Fruit fly (Drosophila melanogaster): ENCODE measurements around the gene snsl.

The snsl gene

DNA sequence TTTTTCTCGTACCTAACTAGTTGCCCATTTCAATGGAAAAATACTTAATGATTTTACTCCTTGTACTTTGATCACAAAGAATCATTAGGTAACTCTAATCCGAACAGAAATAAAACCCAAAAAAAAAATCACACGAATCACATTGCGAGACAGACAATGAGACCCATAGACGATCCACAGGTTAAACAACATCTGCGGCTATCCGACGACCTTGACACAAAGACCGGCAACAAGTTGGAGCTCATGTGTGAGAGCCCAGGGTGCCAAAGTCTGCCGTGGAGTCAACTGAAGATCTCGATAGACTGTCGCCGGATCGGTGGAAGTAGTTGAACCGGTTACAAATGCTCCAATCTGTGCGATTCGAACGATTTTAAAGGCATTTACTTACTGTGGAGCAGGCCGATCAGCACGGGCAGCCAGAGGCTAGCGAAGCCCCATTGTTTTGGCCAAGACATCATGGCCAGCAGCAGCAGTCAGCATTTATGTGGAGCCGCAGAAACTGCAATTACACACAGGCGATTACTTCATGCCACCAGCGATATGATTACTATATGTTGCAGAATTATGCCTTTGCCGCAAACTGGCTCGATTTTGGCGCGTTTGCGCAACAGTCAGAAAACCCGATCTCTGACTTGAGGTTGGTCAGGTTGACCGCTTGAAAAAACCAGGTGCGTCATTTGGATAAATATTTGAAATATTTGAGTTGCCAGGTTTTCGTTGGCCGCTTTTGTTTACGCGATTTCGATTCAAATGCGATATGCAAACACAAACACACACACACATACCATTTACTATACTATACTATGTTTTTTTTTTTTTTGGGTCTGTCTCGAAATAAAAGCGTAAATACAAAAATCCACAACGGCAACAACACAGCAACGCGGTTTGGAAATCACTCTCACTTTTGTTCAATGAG, 939 bp downstream of the snsl start:
- no peak for TF ChIP-seq noc (tag; optimal IDR thresholded peaks at IDR 0.05)

DNA sequence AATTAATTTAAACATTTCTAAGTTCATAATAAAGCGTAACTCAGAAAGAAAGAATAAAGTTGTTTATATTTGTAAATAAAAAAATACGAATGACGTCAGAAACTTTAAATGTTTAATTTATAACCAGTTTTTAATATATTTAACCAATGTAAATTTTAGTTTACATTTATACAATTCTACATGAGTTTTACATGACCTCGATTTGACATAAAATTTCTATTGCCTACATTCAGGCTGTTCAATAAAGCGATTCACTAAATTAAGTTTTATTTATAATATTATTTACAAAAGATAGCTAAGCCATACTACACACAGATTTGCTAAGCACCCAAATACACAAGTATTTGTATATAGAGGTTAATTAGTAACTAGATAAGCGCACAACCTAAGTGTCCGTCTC, 2.7 kb downstream of the snsl start:
- TF ChIP-seq noc (tag; optimal IDR thresholded peaks at IDR 0.05) = no peak

DNA sequence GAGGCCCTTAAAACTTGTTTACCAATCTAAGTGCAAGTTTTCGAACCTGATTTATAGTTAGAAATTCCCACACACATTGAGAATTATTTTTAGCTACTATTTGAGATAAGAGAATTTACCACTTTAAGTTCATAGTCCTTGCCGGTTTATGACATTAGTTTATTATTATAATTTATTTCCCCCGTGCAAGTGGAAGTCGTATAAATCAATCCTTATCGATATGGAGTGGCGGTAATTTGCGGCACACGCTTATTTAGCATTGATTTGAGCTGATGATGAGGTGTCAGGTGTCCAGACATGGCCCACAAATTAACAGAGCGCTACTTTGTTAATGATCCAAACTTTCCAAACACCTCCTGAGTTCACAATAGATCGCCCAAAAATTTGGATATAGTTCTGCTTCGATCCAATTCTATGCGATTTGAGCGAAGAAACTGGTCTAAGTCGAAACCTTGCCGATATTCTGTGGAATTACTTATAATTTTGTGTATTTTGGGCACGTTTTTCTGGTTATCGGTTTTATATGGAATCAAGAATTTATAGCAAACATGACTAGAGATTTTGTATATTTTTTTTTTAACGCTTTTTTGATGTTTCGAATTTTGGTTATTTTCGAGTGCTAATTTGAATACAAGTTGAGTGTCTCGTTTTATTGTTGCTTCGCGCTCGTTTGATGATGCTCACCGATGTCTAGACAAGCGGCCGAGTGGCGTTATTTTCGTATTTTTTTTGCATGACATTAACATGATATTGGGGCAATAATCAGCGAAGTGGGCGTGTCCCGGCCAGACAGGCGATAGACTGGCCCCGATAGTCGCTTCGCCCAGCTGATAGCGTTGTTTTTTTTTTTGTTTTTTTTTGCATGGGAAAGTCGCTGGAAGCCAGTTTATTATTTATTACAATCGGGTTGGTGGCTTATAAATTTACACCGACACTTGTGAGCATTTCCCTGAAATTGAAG, 6.7 kb downstream of the snsl start:
- peak; percentile 71 for TF ChIP-seq noc (tag; optimal IDR thresholded peaks at IDR 0.05)

DNA sequence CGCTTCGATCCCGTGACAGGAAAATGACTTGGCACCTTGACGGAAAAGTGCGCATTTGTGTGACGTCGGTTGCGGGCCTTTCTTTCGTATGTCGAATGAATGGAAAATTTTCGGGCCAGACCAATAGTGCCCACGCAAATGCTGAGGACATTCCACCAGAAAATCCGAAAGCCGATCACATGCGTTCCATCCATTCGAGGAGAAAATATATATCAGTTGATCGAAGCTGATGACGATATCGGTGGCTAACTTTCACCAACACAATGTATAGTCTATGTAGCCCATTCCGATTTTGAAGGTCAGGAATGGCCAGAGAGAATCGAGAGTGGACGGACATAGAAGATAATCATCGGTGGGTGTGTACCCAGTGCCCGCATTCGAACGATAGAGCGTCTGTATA, 8.4 kb downstream of the snsl start:
- TF ChIP-seq noc (tag; optimal IDR thresholded peaks at IDR 0.05) = no peak

DNA sequence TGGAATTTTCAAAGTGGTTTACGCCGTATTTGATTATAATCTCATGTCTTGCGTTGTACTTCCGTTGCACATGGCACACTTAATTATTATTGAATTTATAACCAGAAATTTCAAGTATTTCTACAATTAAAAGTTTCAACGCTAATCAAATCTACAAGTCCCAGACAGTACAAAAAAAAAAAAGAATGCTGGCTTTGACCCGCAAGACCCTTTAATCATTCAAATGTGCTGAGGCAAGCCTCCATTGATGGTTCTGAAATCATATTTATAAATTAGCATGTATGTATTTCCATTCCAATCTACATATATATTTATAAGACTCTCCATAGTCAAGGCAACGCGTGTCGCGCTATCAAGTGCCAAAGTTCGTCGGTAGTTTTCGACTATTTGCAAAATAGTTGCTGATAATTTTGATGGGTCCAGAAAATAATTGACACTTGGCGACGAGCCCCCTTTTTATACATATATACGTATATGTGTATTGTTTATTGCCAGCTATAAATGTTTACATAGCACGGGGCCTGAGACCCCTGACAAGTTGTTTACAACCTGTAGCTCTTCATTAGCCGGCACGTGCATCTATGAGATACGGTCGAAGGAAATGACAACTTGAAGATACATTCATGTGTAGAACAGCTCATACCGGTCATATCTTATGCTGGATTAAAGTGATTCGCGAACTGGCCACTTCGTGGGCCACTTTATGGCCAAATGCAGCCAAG, 9.9 kb downstream of the snsl start:
- peak; percentile 68 for TF ChIP-seq noc (tag; optimal IDR thresholded peaks at IDR 0.05)

DNA sequence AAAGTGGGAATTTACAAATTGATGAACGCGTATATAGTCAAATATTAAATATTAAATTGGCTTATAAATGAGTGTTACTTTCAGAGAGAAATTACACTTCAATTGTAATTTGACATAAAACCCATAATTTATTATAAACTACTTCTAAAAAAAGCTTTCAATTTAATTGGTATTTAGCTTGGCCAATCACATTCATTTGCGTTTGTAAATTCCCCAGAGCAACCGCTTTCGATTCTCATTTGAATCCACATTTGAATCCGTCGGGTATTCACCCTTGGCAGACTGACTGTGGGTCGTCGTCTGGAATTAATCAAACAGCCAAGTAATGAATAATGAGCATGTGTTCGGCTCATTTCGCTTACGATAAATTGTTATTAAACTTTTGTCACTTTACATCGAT, 10.7 kb downstream of the snsl start:
- TF ChIP-seq noc (tag; optimal IDR thresholded peaks at IDR 0.05) = no peak

DNA sequence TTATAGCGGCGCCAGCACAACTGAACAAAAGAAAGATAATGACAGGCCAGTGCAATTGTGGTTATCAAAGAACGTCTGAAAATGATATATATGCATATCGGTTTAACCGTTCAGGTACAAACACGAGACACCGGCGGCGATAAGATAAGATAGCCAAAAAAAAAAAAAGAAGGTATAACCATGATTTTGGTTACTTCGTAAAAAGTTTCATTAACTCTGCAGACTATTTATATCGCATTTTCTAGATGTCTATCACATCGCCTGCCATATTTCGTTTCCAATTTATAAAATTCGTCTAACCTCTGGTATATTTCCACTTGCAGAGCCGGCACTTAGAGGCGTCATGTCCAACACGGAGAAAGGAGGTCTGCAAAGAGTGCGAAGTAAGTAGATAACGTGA, 12.9 kb downstream of the snsl start:
- no peak for TF ChIP-seq noc (tag; optimal IDR thresholded peaks at IDR 0.05)

DNA sequence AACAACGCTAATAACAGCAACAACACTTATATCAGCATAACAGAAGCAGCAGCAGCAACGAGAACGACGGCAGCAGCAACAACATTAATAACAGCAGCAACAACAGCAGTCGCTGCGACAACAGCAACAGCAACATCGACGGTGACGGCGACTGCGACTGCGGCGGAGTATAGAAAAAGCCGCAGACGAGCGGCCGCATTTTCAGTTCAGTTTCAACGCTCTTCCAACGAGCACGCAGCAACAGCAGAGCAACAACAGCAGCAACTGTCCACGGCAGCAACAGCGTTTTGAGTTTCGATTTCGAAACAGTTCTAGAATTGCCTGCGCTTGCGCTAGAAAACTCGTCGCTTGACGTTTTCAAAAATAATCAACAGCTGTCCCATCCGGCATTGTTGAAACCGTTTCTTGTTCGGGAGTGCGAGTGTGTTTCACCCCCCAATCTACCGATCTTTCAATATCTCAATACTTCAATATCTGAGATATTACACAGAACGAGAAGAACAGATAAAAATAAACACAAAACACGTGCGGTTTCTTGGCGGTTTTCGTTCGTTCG, 14.6 kb downstream of the snsl start, which contains the start of gene CG3036:
CG3036 (plus strand) TSS at position 199 of the 556 bp plus-strand sequence.
- TF ChIP-seq noc (tag; optimal IDR thresholded peaks at IDR 0.05) = no peak

DNA sequence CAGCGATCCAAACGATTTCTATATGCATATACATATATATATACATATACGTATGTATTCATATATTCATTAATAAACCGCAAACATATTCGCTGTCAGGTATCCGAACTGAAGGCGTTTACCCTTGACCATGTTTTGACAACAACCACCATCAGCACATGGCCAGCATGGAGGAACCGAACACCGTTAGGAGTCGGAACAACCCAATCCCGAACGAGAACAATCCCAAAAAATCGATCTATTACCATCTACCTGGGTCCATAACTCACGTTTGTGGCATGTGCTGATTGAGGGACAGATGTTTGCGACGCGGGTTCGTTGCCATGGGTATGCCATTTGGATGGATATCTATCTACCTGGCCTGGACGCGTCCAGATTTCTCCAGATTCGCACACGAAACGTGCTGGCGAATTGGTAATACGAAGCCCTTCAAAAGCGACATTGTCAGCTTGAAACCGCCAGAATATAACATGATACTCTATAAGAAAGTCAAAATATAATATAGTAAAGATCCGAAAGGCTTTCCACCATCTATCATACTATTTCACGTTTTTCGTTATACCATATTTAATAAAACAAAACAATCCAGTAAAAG, 17.0 kb downstream of the snsl start, which contains the start of gene CG15625:
CG15625 (plus strand) TSS at position 545 of the 595 bp plus-strand sequence.
- no peak for TF ChIP-seq noc (tag; optimal IDR thresholded peaks at IDR 0.05)

DNA sequence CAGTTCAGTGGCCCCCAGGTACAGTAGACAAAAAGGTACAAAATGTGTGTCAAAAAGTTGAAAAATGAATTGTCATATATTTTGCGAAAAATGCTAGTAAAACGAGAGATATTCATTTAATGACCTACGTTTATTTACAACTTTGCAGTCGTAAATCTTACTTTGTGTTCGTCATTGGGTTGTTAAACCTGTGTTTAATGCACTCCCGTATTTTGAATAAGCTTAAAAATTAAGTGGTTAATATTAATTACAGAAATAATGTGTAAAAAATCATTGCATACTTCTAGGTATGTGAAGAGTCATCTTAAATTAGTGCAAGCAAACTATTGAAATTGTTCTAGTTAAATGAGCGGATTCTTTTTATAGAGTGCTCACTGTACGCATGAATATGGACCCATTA, 18.0 kb downstream of the snsl start:
- no peak for TF ChIP-seq noc (tag; optimal IDR thresholded peaks at IDR 0.05)

DNA sequence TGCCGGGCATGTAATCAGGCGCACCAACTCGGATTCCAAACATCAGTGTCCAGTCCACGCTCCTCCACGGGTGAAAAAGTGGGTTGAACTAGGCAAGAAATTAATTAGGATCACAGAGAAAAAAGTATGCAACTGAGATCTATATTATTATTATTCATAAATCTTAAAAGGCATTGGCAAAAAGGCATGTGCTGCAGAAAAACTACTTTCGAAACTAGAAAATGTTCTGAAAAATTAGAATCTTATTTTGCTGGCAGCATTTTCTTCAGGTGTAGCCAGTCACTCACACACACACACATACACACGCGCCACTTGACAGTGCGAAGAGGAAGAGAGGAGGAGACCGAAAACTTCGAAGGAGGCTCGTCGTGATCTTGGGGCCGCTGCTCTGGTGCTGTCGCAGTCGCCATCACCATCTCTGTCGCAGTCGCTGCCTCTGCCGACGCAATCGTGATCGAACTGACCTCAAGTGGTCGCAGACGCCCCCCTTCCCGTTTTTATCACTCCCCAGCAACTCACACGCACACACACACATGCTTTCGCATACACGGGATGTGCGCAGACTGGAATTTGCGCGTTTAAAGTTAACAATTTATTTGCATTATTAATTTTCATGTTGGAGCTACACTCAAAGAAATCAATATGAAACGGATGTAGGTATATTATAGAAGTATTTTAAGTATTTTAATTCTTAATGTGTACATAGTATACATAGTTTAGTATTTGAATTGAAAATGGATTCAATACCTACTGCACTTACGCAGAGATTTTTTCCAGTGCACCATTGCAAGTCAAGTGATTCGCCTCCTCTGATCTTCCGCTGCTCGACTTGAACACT, 19.0 kb downstream of the snsl start:
- peak; percentile 79 for TF ChIP-seq noc (tag; optimal IDR thresholded peaks at IDR 0.05)

DNA sequence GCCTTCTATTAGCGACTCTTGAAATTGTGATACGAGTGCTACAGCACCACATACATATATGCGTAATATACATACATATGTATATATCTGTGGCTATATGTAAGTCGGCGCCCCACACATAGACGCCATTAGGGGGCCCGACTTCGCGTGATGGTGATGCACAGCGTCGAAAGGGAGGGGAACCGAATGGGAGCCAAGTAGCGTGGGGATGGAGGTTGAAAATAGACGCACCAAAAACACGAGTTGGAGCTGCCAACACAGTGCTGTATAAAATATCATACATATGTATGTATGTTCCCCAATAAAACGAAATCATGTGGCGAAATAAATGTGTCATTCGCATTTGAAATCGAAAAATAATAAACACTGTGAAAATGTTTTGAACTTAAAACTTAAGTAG, 19.9 kb downstream of the snsl start:
- no peak for TF ChIP-seq noc (tag; optimal IDR thresholded peaks at IDR 0.05)

DNA sequence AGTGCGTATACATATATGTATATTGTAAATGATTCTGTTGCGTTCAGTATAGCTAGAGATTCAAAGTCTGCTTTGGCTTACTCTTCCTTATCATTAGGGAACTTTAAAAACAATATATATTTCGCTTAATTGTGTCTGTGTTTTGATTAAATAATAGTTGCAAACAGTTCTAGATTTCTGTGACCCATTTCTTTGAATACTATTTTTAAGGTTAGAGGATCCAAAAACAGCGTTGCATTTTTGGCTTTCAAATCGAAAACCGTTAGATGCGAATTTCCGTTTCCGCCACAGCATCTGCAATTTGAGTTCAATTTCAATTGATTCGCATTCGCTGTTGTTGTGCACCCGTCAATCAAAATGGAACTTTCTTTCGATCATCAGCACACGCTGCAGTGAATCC, 20.4 kb downstream of the snsl start:
- TF ChIP-seq noc (tag; optimal IDR thresholded peaks at IDR 0.05) = no peak

DNA sequence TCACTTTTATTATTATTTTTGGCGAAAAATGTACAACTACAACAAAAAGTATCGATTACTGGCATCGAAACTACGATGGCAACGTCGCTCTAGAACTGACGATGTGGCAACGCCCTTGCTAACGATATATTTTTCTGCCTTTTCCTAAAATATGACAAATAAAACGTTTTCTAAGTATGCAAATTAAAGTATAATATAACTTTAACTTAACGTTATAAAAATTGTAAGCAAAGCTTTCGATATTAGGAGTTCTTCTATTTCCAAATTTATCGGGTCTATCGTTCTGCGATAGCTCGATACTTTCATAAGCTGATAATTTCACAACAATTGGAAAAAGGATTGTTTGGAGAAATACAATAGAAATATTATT, 23.6 kb downstream of the snsl start, which contains the start of the genes Cf2 and CG3008:
Cf2 (minus strand) TSS at position 85 of the 370 bp plus-strand sequence.
CG3008 (plus strand) TSS at position 276 of the 370 bp plus-strand sequence.
- TF ChIP-seq noc (tag; optimal IDR thresholded peaks at IDR 0.05) = no peak

Measured in whole organism, larva.